Fruit fly (Drosophila melanogaster): ENCODE measurements around the gene CG3961.

Gene CG3961

dm6 chr3L:18837707-18838244 lies 52.5 kb downstream of the CG3961 start (continued):
- TF ChIP-seq Hmr (GFP tag; optimal IDR thresholded peaks at IDR 0.05) (peak; percentile 71), pnt (GFP tag; optimal IDR thresholded peaks at IDR 0.05) (no peak), ems (GFP tag; optimal IDR thresholded peaks at IDR 0.05) (no peak), sug (tag; optimal IDR thresholded peaks at IDR 0.05) (no peak), Taf1 (GFP tag; IDR thresholded peaks at IDR 0.05) (no peak), Hmx (GFP tag; optimal IDR thresholded peaks at IDR 0.05) (no peak), eyg (GFP tag; optimal IDR thresholded peaks at IDR 0.05) (peak; percentile 27), sqz (GFP tag; optimal IDR thresholded peaks at IDR 0.05) (no peak), CG13123 (GFP tag; optimal IDR thresholded peaks at IDR 0.05) (no peak), sim (GFP tag; IDR thresholded peaks at IDR 0.05) (no peak), amos (GFP tag; IDR thresholded peaks at IDR 0.05; ENCODE audit: partially characterized antibody) (no peak), Blimp-1 (GFP tag; optimal IDR thresholded peaks at IDR 0.05) (peak; percentile 82), Dip2 (GFP tag; IDR thresholded peaks at IDR 0.05) (no peak), D19B (GFP tag; optimal IDR thresholded peaks at IDR 0.05) (no peak), CG17802 (tag; optimal IDR thresholded peaks at IDR 0.05) (no peak), kah (GFP tag; optimal IDR thresholded peaks at IDR 0.05) (no peak), CG11696 (GFP tag; IDR thresholded peaks at IDR 0.05) (no peak), Dbx (GFP tag; IDR thresholded peaks at IDR 0.05) (no peak), NC2α (GFP tag; optimal IDR thresholded peaks at IDR 0.05) (no peak), CG10979 (tag; optimal IDR thresholded peaks at IDR 0.05) (peak; percentile 17), NK7.1 (GFP tag; optimal IDR thresholded peaks at IDR 0.05) (peak; percentile 43), CG12236 (GFP tag; optimal IDR thresholded peaks at IDR 0.05) (no peak), Lhr (GFP tag; optimal IDR thresholded peaks at IDR 0.05) (no peak), sens (GFP tag) (peak; percentile 94), CG12219 (GFP tag; optimal IDR thresholded peaks at IDR 0.05) (no peak), al (GFP tag; IDR thresholded peaks at IDR 0.05) (no peak), CG17612 (GFP tag; IDR thresholded peaks at IDR 0.05) (no peak), Aef1 (GFP tag; IDR thresholded peaks at IDR 0.05) (no peak), tup (GFP tag; optimal IDR thresholded peaks at IDR 0.05) (no peak), gem (tag; optimal IDR thresholded peaks at IDR 0.05) (peak; percentile 32), kay (GFP tag; optimal IDR thresholded peaks at IDR 0.05) (no peak), C15 (GFP tag; IDR thresholded peaks at IDR 0.05) (no peak), sna (GFP tag; IDR thresholded peaks at IDR 0.05; ENCODE audit: partially characterized antibody) (no peak), ewg (GFP tag; optimal IDR thresholded peaks at IDR 0.05) (no peak), fd64A (GFP tag; optimal IDR thresholded peaks at IDR 0.05) (no peak), ac (GFP tag; optimal IDR thresholded peaks at IDR 0.05) (peak; percentile 5), MESR4 (GFP tag; optimal IDR thresholded peaks at IDR 0.05) (no peak), Mad (GFP tag; optimal IDR thresholded peaks at IDR 0.05) (no peak), h (optimal IDR thresholded peaks at IDR 0.05) (no peak), CG10321 (GFP tag; IDR thresholded peaks at IDR 0.05) (no peak), CG15479 (GFP tag; optimal IDR thresholded peaks at IDR 0.05) (no peak), peb (GFP tag; IDR thresholded peaks at IDR 0.05) (no peak), her (GFP tag; optimal IDR thresholded peaks at IDR 0.05) (no peak), zfh2 (GFP tag; optimal IDR thresholded peaks at IDR 0.05) (no peak), hbn (GFP tag; IDR thresholded peaks at IDR 0.05; ENCODE audit: partially characterized antibody) (no peak), HHEX (GFP tag; optimal IDR thresholded peaks at IDR 0.05) (no peak), Oli (tag; optimal IDR thresholded peaks at IDR 0.05) (no peak), p53 (GFP tag; optimal IDR thresholded peaks at IDR 0.05) (no peak), Doc2 (GFP tag; IDR thresholded peaks at IDR 0.05) (no peak), CG13624 (GFP tag; optimal IDR thresholded peaks at IDR 0.05) (no peak), Optix (GFP tag; IDR thresholded peaks at IDR 0.05) (no peak), CG10274 (GFP tag; optimal IDR thresholded peaks at IDR 0.05) (no peak)

All from whole organism, embryonic.